Worm (Caenorhabditis elegans) whole organism, L3 larva: ENCODE measurements around the gene F55A4.13.

Source experiments
- R02D3.7 ChIP-seq: fragments of 150-350 bp; optimal IDR thresholded peaks from 2 replicates; lab custom pipeline; 2014; ENCODE audit warnings: missing biosample characterization, missing genetic modification characterization
- ZK546.5 ChIP-seq: sonication (generic microtip); optimal IDR thresholded peaks from 2 replicates; lab custom pipeline; 2017; ENCODE audit warnings: missing biosample characterization, missing genetic modification characterization
- aly-2 ChIP-seq: fragments of 150-350 bp; optimal IDR thresholded peaks from 2 replicates; lab custom pipeline; 2014; ENCODE audit warnings: missing biosample characterization, missing genetic modification characterization
- ama-1 ChIP-seq: fragments of 150-350 bp; optimal IDR thresholded peaks from 2 replicates; lab custom pipeline; 2018
- ceh-16 ChIP-seq: sonication (generic microtip); optimal IDR thresholded peaks from 2 replicates; lab custom pipeline; 2017; ENCODE audit warnings: missing biosample characterization, missing genetic modification characterization
- ceh-28 ChIP-seq: fragments of 150-350 bp; optimal IDR thresholded peaks from 2 replicates; lab custom pipeline; 2014; ENCODE audit warnings: missing biosample characterization, missing genetic modification reagents, missing genetic modification characterization
- ceh-82 ChIP-seq: fragments of 150-350 bp; optimal IDR thresholded peaks from 2 replicates; lab custom pipeline; 2014; ENCODE audit warnings: missing biosample characterization, missing genetic modification characterization
- ceh-9 ChIP-seq: sonication (generic microtip); optimal IDR thresholded peaks from 2 replicates; lab custom pipeline; 2018; ENCODE audit warnings: missing biosample characterization, missing genetic modification characterization
- daf-12 ChIP-seq: fragments of 150-350 bp; optimal IDR thresholded peaks from 2 replicates; lab custom pipeline; 2014; ENCODE audit warnings: missing biosample characterization, missing genetic modification reagents, missing genetic modification characterization
- egl-5 ChIP-seq: fragments of 150-350 bp; optimal IDR thresholded peaks from 2 replicates; lab custom pipeline; 2017; ENCODE audit warnings: missing biosample characterization, missing genetic modification reagents, missing genetic modification characterization, inconsistent platforms
- elt-1 ChIP-seq: fragments of 150-350 bp; optimal IDR thresholded peaks from 2 replicates; lab custom pipeline; 2014; ENCODE audit warnings: missing biosample characterization, missing genetic modification characterization
- elt-2 ChIP-seq: sonication (generic microtip); optimal IDR thresholded peaks from 2 replicates; lab custom pipeline; 2016; ENCODE audit warnings: missing genetic modification reagents, mild to moderate bottlenecking, missing genetic modification characterization, missing compliant biosample characterization
- elt-3 ChIP-seq, 3 experiments: fragments of 150-350 bp in 1 of 3; sonication (generic microtip) in 2 of 3; optimal IDR thresholded peaks; 2 replicates in 2 of 3; 4 replicates in 1 of 3; lab custom pipeline; 2014 to 2017; ENCODE audit warnings: missing biosample characterization in 3 of 3, missing genetic modification characterization in 3 of 3
- fkh-10 ChIP-seq: sonication (generic microtip); optimal IDR thresholded peaks from 2 replicates; lab custom pipeline; 2017; ENCODE audit warnings: missing biosample characterization, missing genetic modification reagents, missing genetic modification characterization
- fkh-2 ChIP-seq: fragments of 150-350 bp; optimal IDR thresholded peaks from 2 replicates; lab custom pipeline; 2014; ENCODE audit warnings: missing biosample characterization, missing genetic modification reagents, missing genetic modification characterization
- fos-1 ChIP-seq: fragments of 150-350 bp; optimal IDR thresholded peaks from 2 replicates; lab custom pipeline; 2014; ENCODE audit warnings: missing biosample characterization, missing genetic modification characterization
- hmg-11 ChIP-seq: sonication (generic microtip); optimal IDR thresholded peaks from 2 replicates; lab custom pipeline; 2016; ENCODE audit warnings: missing genetic modification characterization, missing compliant biosample characterization
- jun-1 ChIP-seq: fragments of 150-350 bp; optimal IDR thresholded peaks from 2 replicates; lab custom pipeline; 2014; ENCODE audit warnings: missing biosample characterization, missing genetic modification reagents, missing genetic modification characterization
- lin-15B ChIP-seq: fragments of 150-350 bp; optimal IDR thresholded peaks from 2 replicates; lab custom pipeline; 2014; ENCODE audit warnings: missing biosample characterization, missing genetic modification characterization
- lin-39 ChIP-seq: fragments of 150-350 bp; optimal IDR thresholded peaks from 2 replicates; lab custom pipeline; 2018; ENCODE audit warnings: missing biosample characterization, missing genetic modification reagents, missing genetic modification characterization
- lsy-12 ChIP-seq: sonication (generic microtip); optimal IDR thresholded peaks from 2 replicates; lab custom pipeline; 2016; ENCODE audit warnings: mild to moderate bottlenecking, missing genetic modification characterization, missing compliant biosample characterization
- mdl-1 ChIP-seq: fragments of 150-350 bp; optimal IDR thresholded peaks from 2 replicates; lab custom pipeline; 2014; ENCODE audit warnings: missing biosample characterization, missing genetic modification characterization
- nfya-1 ChIP-seq: sonication (generic microtip); optimal IDR thresholded peaks from 2 replicates; lab custom pipeline; 2017; ENCODE audit warnings: missing genetic modification characterization, mild to moderate bottlenecking, missing compliant biosample characterization, antibody characterized with exemption, moderate library complexity; ENCODE audit not compliant: insufficient read depth
- nhr-11 ChIP-seq: fragments of 150-350 bp; optimal IDR thresholded peaks from 2 replicates; lab custom pipeline; 2014; ENCODE audit warnings: missing biosample characterization, missing genetic modification characterization
- nhr-12 ChIP-seq: fragments of 150-350 bp; optimal IDR thresholded peaks from 2 replicates; lab custom pipeline; 2014; ENCODE audit warnings: missing biosample characterization, missing genetic modification characterization
- nhr-23 ChIP-seq: fragments of 150-350 bp; optimal IDR thresholded peaks from 2 replicates; lab custom pipeline; 2014; ENCODE audit warnings: missing biosample characterization, missing genetic modification reagents, missing genetic modification characterization
- nhr-237 ChIP-seq: fragments of 150-350 bp; optimal IDR thresholded peaks from 2 replicates; lab custom pipeline; 2014; ENCODE audit warnings: missing biosample characterization, missing genetic modification characterization
- nhr-25 ChIP-seq: sonication (generic microtip); optimal IDR thresholded peaks from 2 replicates; lab custom pipeline; 2017; ENCODE audit warnings: missing biosample characterization, missing genetic modification characterization
- nhr-43 ChIP-seq: sonication (generic microtip); optimal IDR thresholded peaks from 2 replicates; lab custom pipeline; 2016; ENCODE audit warnings: mild to moderate bottlenecking, missing genetic modification characterization, missing compliant biosample characterization; ENCODE audit not compliant: poor library complexity, severe bottlenecking
- nhr-67 ChIP-seq: fragments of 150-350 bp; optimal IDR thresholded peaks from 2 replicates; lab custom pipeline; 2014; ENCODE audit warnings: missing biosample characterization, missing genetic modification characterization
- nhr-76 ChIP-seq: fragments of 150-350 bp; sonication (generic microtip); optimal IDR thresholded peaks from 5 replicates; lab custom pipeline; 2014; ENCODE audit warnings: missing biosample characterization, missing genetic modification characterization
- nhr-77 ChIP-seq: fragments of 150-350 bp; optimal IDR thresholded peaks from 2 replicates; lab custom pipeline; 2014; ENCODE audit warnings: missing biosample characterization, missing genetic modification characterization
- pha-4 ChIP-seq: fragments of 150-350 bp; optimal IDR thresholded peaks from 2 replicates; lab custom pipeline; 2014; ENCODE audit warnings: missing biosample characterization, missing genetic modification reagents, missing genetic modification characterization
- pqm-1 ChIP-seq: fragments of 150-350 bp; optimal IDR thresholded peaks from 2 replicates; lab custom pipeline; 2017; ENCODE audit warnings: missing biosample characterization, missing genetic modification characterization, inconsistent platforms
- sea-2 ChIP-seq: fragments of 150-350 bp; sonication (generic microtip); optimal IDR thresholded peaks from 4 replicates; lab custom pipeline; 2014; ENCODE audit warnings: missing biosample characterization, missing genetic modification reagents, missing genetic modification characterization
- skn-1 ChIP-seq: fragments of 150-350 bp; optimal IDR thresholded peaks from 2 replicates; lab custom pipeline; 2014; ENCODE audit warnings: missing biosample characterization, missing genetic modification characterization
- tbx-2 ChIP-seq: sonication (generic microtip); optimal IDR thresholded peaks from 2 replicates; lab custom pipeline; 2016; ENCODE audit warnings: mild to moderate bottlenecking, missing genetic modification characterization, missing compliant biosample characterization
- unc-39 ChIP-seq: sonication (generic microtip); optimal IDR thresholded peaks from 4 replicates; lab custom pipeline; 2017; ENCODE audit warnings: missing biosample characterization, missing genetic modification characterization
- unc-62 ChIP-seq: fragments of 150-350 bp; sonication (generic microtip); optimal IDR thresholded peaks from 4 replicates; lab custom pipeline; 2014; ENCODE audit warnings: missing biosample characterization, missing genetic modification reagents, missing genetic modification characterization
- ztf-11 ChIP-seq: fragments of 150-350 bp; optimal IDR thresholded peaks from 2 replicates; lab custom pipeline; 2014; ENCODE audit warnings: missing biosample characterization, missing genetic modification characterization
- ztf-4 ChIP-seq: fragments of 150-350 bp; optimal IDR thresholded peaks from 2 replicates; lab custom pipeline; 2014; ENCODE audit warnings: missing biosample characterization, missing genetic modification characterization

F55A4.13 gene

DNA sequence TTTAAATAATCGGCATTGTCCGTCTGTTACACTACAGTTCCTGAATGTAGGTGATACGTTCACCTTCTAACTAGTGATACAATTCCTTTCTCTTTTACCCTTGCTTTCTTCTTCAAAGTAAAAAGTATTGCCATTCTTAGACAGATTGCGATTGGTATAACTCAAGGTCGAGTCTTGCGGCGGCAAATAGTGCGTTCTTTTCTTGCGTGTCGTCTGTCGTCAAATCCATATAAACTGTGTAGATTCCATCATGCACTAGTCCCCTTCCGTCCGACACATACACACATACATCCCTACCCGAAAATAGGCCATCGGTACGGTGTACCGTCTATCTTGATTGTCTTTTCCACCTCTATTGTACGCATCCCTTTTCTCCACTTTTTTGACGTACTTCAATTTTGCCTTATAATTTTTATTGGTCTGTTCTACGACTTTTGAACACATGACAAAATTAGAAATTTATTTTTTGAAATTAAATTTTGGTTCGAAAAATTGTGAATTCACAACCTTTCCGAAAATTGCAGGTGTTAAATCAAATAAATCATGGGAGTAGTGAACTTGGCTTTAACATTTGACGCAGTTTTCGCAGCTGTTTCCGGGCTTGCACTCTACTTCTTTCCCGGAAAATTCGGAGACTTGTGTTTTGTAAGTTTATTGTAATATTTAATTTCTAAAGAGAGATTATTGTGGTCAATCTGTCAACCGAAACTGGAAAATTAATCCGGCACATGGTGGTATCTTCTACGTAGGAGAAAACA is 36.9 kb downstream of the F55A4.13 start, which contains the start of gene C44C1.1 (continued):
- TF ChIP-seq skn-1 (tag; lab: Kevin White, UChicago) (no peak), tbx-2 (tag; lab: Kevin White, UChicago) (no peak), aly-2 (tag; lab: Kevin White, UChicago) (no peak), ama-1 (no peak)
- TF ChIP-seq, all 47 proteins: peak for 4

DNA sequence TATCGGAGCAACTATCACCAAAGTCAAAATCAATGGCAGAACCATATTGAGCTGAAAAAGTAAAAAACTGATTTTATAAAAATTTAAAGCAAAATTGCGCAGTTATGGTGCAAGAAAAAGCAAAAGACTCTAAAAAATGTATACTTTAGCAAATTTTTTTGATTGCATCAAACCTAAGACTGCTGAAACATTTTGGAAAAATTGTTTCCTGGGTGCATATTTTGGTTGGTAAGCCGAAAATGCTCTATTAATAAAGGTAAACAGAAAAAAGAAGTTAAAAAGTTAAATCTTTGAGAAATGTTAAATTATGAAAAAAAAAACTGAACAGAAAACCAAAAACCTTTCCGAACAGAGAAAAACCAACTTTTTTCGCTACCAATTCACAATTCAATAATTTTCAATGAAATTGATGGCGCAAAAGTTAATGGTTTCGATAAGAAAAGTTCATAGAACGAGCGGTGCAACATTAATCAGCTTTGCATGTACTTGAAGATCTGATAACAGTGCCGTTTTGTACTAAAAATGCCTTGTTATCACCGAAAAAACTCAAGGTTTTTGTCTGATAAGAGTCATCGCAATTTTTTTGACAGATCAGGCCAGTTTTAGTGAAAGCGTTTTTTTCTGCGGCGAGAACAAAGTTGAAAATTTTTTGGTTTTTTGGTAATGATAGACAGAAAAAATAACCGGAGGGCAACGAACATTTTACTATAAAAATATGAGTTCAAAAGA is 39.2 kb downstream of the F55A4.13 start, which contains the start of gene abhd-3.2:
Gene abhd-3.2, minus strand, starts transcription at position 51 of the 729 bp plus-strand sequence.
- peak; percentile 100 for TF ChIP-seq pqm-1
- peak in 2 of 3 experiments; percentile 59 to 77 for TF ChIP-seq elt-3 (tag; optimal IDR thresholded peaks at IDR 0.05; lab: Kevin White, UChicago)
- no peak for TF ChIP-seq R02D3.7 (tag; lab: Kevin White, UChicago)
- TF ChIP-seq ceh-28 (tag; lab: Kevin White, UChicago), result peak; percentile 15
- no peak for TF ChIP-seq fkh-2 (tag; lab: Kevin White, UChicago)
- TF ChIP-seq jun-1, result peak; percentile 84
- peak; percentile 73 for TF ChIP-seq pha-4
- TF ChIP-seq elt-2 (tag; lab: Kevin White, UChicago), result peak; percentile 100
- TF ChIP-seq nfya-1 (tag; lab: Kevin White, UChicago), result peak; percentile 10
- peak; percentile 70 for TF ChIP-seq fos-1 (tag; lab: Kevin White, UChicago)
- TF ChIP-seq ZK546.5 (tag; lab: Kevin White, UChicago), result no peak
- TF ChIP-seq, all 47 proteins: peak for 8

DNA sequence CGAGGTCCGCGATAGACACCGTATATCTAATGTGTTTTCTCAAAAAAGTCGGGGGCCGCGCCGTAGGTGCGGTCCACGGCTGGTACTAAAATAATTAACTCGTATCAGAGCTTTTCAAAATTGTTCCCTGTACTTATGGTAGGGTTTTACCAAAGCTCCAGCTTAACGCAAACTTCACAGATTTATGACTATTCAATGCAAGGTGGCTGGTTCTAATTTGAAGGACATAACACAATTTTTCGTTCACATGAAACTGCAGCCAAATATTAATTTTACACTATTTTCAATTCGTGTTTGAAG is 42.2 kb downstream of the F55A4.13 start:
- no peak for TF ChIP-seq fos-1 (tag; lab: Kevin White, UChicago)
- TF ChIP-seq R02D3.7 (tag; lab: Kevin White, UChicago), result no peak
- TF ChIP-seq fkh-10 (GFP tag; lab: Kevin White, UChicago), result no peak
- no peak for TF ChIP-seq nhr-23
- TF ChIP-seq mdl-1 (tag; lab: Kevin White, UChicago), result no peak
- TF ChIP-seq ceh-16, result no peak
- no peak for TF ChIP-seq sea-2 (GFP tag; lab: Kevin White, UChicago)
- TF ChIP-seq nhr-12 (tag; lab: Kevin White, UChicago), result no peak

DNA sequence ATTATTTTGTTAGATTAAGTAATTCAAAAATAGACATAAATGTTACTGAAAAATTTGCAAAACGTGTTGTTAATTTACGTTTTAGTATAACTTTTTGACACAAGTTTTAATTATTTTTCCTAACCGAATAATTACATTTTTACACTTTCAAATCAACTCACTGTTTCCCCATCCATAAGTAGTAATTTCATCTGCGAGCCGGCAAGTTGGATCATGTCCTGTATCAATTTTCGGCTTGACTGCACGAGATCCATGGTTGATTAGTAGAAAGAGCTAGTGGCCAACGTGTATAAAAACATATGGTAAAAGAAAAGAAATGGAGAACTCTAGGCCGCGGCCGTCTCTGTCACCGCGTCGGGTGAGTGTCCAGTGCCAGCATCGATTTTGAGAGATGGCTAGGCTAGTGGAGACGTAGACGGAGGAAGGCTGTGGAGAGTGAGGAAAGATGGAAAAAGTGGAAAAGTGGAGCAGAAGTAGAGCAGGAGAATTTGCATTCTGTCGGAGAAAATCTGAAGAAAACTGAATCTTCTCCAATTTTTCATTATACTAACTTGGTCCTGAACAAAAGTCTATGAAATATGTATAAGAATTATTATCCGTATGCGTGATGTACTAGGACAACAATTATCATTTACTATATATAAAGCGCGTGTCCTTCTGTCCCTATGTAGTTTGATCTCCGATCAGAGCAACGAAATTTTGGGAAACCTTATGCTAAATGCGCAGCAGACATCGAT is 42.7 kb downstream of the F55A4.13 start, which contains the start of gene vps-45:
Gene vps-45, minus strand, starts transcription at position 350 of the 737 bp plus-strand sequence.
- TF ChIP-seq hmg-11 (tag; lab: Kevin White, UChicago) (peak; percentile 81), pqm-1 (peak; percentile 7), skn-1 (tag; lab: Kevin White, UChicago) (peak; percentile 43), aly-2 (tag; lab: Kevin White, UChicago) (no peak), ceh-28 (tag; lab: Kevin White, UChicago) (peak; percentile 39), lsy-12 (tag; lab: Kevin White, UChicago) (no peak), nhr-23 (peak; percentile 9), elt-3 (tag; optimal IDR thresholded peaks at IDR 0.05; lab: Kevin White, UChicago) (no peak), R02D3.7 (tag; lab: Kevin White, UChicago) (no peak), nfya-1 (tag; lab: Kevin White, UChicago) (peak; percentile 78), ceh-9 (no peak), ztf-4 (tag; lab: Kevin White, UChicago) (no peak), lin-39 (tag; lab: Kevin White, UChicago) (peak; percentile 23), nhr-12 (tag; lab: Kevin White, UChicago) (no peak), nhr-11 (tag; lab: Kevin White, UChicago) (no peak), daf-12 (tag; lab: Kevin White, UChicago) (no peak), lin-15B (tag; lab: Kevin White, UChicago) (peak; percentile 32), nhr-237 (no peak), nhr-77 (tag; lab: Kevin White, UChicago) (no peak), egl-5 (tag; lab: Kevin White, UChicago) (no peak), pha-4 (peak; percentile 53), nhr-25 (tag; lab: Kevin White, UChicago) (no peak), ceh-16 (no peak), nhr-67 (tag; lab: Kevin White, UChicago) (no peak), nhr-76 (tag; lab: Kevin White, UChicago) (no peak), elt-2 (tag; lab: Kevin White, UChicago) (peak; percentile 34), tbx-2 (tag; lab: Kevin White, UChicago) (no peak), nhr-43 (tag; lab: Kevin White, UChicago) (no peak), ceh-82 (tag; lab: Kevin White, UChicago) (no peak), fkh-10 (GFP tag; lab: Kevin White, UChicago) (no peak), jun-1 (no peak), unc-62 (GFP tag; lab: Kevin White, UChicago) (no peak), sea-2 (GFP tag; lab: Kevin White, UChicago) (no peak), elt-1 (tag; lab: Kevin White, UChicago) (no peak), unc-39 (no peak), ztf-11 (tag; lab: Kevin White, UChicago) (no peak), fkh-2 (tag; lab: Kevin White, UChicago) (no peak)
